Worm (Caenorhabditis elegans): Measurements from ENCODE around the gene nhr-15.

The nhr-15 gene

ce11 chrV:347561-348345, 35.2 kb downstream of the nhr-15 start (continued):
- TF ChIP-seq zfh-2 (GFP tag; conservative IDR thresholded peaks at IDR 0.05): peak; percentile 34; the same call in 1 of the 2 replicates
- TF ChIP-seq let-526 (GFP tag; IDR thresholded peaks at IDR 0.05): no peak
- no peak for TF ChIP-seq let-607 (tag; optimal IDR thresholded peaks at IDR 0.05)

- peak; percentile 98 for TF ChIP-seq mcd-1 (GFP tag; IDR thresholded peaks at IDR 0.05)
- TF ChIP-seq lin-54 (GFP tag; optimal IDR thresholded peaks at IDR 0.05): peak; percentile 20
- 0 out of 2 replicates have a peak, but pooled peaks have one; percentile 47 for TF ChIP-seq lir-1 (GFP tag; conservative IDR thresholded peaks at IDR 0.05)
- peak; percentile 64; the same call in 1 of the 2 replicates for TF ChIP-seq Y95B8A.8 (GFP tag; IDR thresholded peaks at IDR 0.05)
- no peak for TF ChIP-seq ceh-58 (GFP tag; IDR thresholded peaks at IDR 0.05)
- TF ChIP-seq hmg-1.2 (GFP tag; IDR thresholded peaks at IDR 0.05): peak; percentile 34; the same call in 1 of the 2 replicates
- peak; percentile 45 for TF ChIP-seq ama-1 (optimal IDR thresholded peaks at IDR 0.05)
- TF ChIP-seq ama-1 (GFP tag; optimal IDR thresholded peaks at IDR 0.05): no peak
- TF ChIP-seq athp-1 (tag; optimal IDR thresholded peaks at IDR 0.05): peak; percentile 10
- TF ChIP-seq let-526 (GFP tag; IDR thresholded peaks at IDR 0.05): peak; percentile 66; the same call in 1 of the 2 replicates
- peak; percentile 69; the same call in 1 of the 2 replicates for TF ChIP-seq lin-26 (GFP tag; IDR thresholded peaks at IDR 0.05)
- TF ChIP-seq egl-44 (GFP tag; IDR thresholded peaks at IDR 0.05): 0 out of 2 replicates have a peak, but pooled peaks have one; percentile 33
- TF ChIP-seq madf-3 (GFP tag; IDR thresholded peaks at IDR 0.05): 0 out of 2 replicates have a peak, but pooled peaks have one; percentile 79
- peak; percentile 33 for TF ChIP-seq nhr-80 (tag; optimal IDR thresholded peaks at IDR 0.05)
- TF ChIP-seq egrh-3 (GFP tag; IDR thresholded peaks at IDR 0.05): peak; percentile 84
- no peak for TF ChIP-seq T26A5.8 (tag; optimal IDR thresholded peaks at IDR 0.05)
- TF ChIP-seq B0261.1 (tag; optimal IDR thresholded peaks at IDR 0.05): no peak
- TF ChIP-seq nfyb-1 (GFP tag; IDR thresholded peaks at IDR 0.05): peak; percentile 81
- TF ChIP-seq hrde-1 (tag; optimal IDR thresholded peaks at IDR 0.05; ENCODE audit: borderline replicate concordance): no peak
- peak; percentile 21 for TF ChIP-seq F23B12.7 (tag; optimal IDR thresholded peaks at IDR 0.05; ENCODE audit: insufficient read depth)
- TF ChIP-seq B0336.3 (GFP tag; IDR thresholded peaks at IDR 0.05): peak; percentile 37; the same call in 1 of the 2 replicates
- peak; percentile 80; the same call in 1 of the 2 replicates for TF ChIP-seq Y56A3A.18 (GFP tag; IDR thresholded peaks at IDR 0.05)
- peak; percentile 59 for TF ChIP-seq tlf-1 (GFP tag; optimal IDR thresholded peaks at IDR 0.05)
- no peak for TF ChIP-seq akir-1 (GFP tag; optimal IDR thresholded peaks at IDR 0.05)
- no peak for TF ChIP-seq ets-4 (GFP tag; optimal IDR thresholded peaks at IDR 0.05)
- no peak for TF ChIP-seq ekl-4 (GFP tag; IDR thresholded peaks at IDR 0.05)
- TF ChIP-seq hlh-26 (GFP tag; conservative IDR thresholded peaks at IDR 0.05): no peak
- peak; percentile 56; the same call in 1 of the 2 replicates for TF ChIP-seq C06A6.2 (GFP tag; conservative IDR thresholded peaks at IDR 0.05)
- TF ChIP-seq mes-4 (tag; optimal IDR thresholded peaks at IDR 0.05): no peak
- peak; percentile 62 for TF ChIP-seq zfh-2 (GFP tag; conservative IDR thresholded peaks at IDR 0.05)
- TF ChIP-seq hmg-20 (GFP tag; IDR thresholded peaks at IDR 0.05): 0 out of 2 replicates have a peak, but pooled peaks have one; percentile 22
- peak; percentile 7 for TF ChIP-seq gei-17 (GFP tag; optimal IDR thresholded peaks at IDR 0.05)
- peak; percentile 69 for TF ChIP-seq ceh-27 (GFP tag; optimal IDR thresholded peaks at IDR 0.05)
- TF ChIP-seq sptf-2 (GFP tag; optimal IDR thresholded peaks at IDR 0.05): no peak
- TF ChIP-seq K11D2.4 (GFP tag; IDR thresholded peaks at IDR 0.05): 0 out of 2 replicates have a peak, but pooled peaks have one; percentile 15
- TF ChIP-seq tbp1 (GFP tag; optimal IDR thresholded peaks at IDR 0.05): peak; percentile 57
- no peak for TF ChIP-seq lin-40 (tag; optimal IDR thresholded peaks at IDR 0.05)
- TF ChIP-seq Y53G8AR.9 (GFP tag; conservative IDR thresholded peaks at IDR 0.05): peak; percentile 81
- TF ChIP-seq ztf-26 (tag; optimal IDR thresholded peaks at IDR 0.05): peak; percentile 73
- TF ChIP-seq K12H6.12 (tag; optimal IDR thresholded peaks at IDR 0.05): peak; percentile 75
- peak; percentile 55 for TF ChIP-seq atf-7 (tag; optimal IDR thresholded peaks at IDR 0.05)
- TF ChIP-seq madf-6 (GFP tag; IDR thresholded peaks at IDR 0.05): peak; percentile 41
- peak; percentile 70; the same call in 1 of the 2 replicates for TF ChIP-seq dox-1 (GFP tag; IDR thresholded peaks at IDR 0.05)
These were observed 36.5 kb downstream of the nhr-15 start, which contains the start of gene atg-9 for ce11 chrV:349054-349453. atg-9 (plus strand) TSS chrV:349385.
